Fruit fly (Drosophila melanogaster) whole organism, adult: ENCODE data around the gene Cpr72Eb.

Experiments used
- CG1620 ChIP-seq: fragments of 200-800 bp; sonication (Bioruptor generic); optimal IDR thresholded peaks from 2 replicates; lab custom pipeline; 2016; ENCODE audit warnings: missing biosample characterization, missing genetic modification characterization
- CG7045 ChIP-seq: fragments of 200-800 bp; sonication (Bioruptor generic); optimal IDR thresholded peaks from 2 replicates; lab custom pipeline; 2017; ENCODE audit warnings: missing biosample characterization, mild to moderate bottlenecking, missing genetic modification characterization
- Hr96 ChIP-seq: fragments of 200-800 bp; sonication (Bioruptor generic); optimal IDR thresholded peaks from 2 replicates; lab custom pipeline; 2016; ENCODE audit warnings: missing biosample characterization, missing genetic modification characterization
- Mnt ChIP-seq: fragments of 200-800 bp; sonication (Bioruptor generic); optimal IDR thresholded peaks from 2 replicates; lab custom pipeline; 2016; ENCODE audit warnings: missing biosample characterization, mild to moderate bottlenecking, missing genetic modification characterization
- kay ChIP-seq: fragments of 200-800 bp; sonication (Bioruptor generic); peaks from one replicate; lab custom pipeline; 2016; ENCODE audit warnings: missing biosample characterization, missing genetic modification characterization, borderline replicate concordance
- ovo ChIP-seq: fragments of 200-800 bp; sonication (Bioruptor generic); optimal IDR thresholded peaks from 2 replicates; lab custom pipeline; 2016; ENCODE audit warnings: missing biosample characterization, missing genetic modification characterization
- pad ChIP-seq: fragments of 200-800 bp; sonication (Bioruptor generic); optimal IDR thresholded peaks from 3 replicates; lab custom pipeline; 2017; ENCODE audit warnings: missing biosample characterization, missing genetic modification characterization, mild to moderate bottlenecking, moderate library complexity, missing genetic modification reagents

- TF ChIP-seq Hr96 (GFP tag; lab: Kevin White, UChicago) = no peak
- no peak for TF ChIP-seq CG1620 (GFP tag; lab: Kevin White, UChicago)
- TF ChIP-seq pad (GFP tag; lab: Kevin White, UChicago) = no peak
- no peak for TF ChIP-seq ovo (GFP tag; lab: Kevin White, UChicago)
- no peak for TF ChIP-seq CG7045 (GFP tag; lab: Kevin White, UChicago)
- TF ChIP-seq Mnt (GFP tag; lab: Kevin White, UChicago) = no peak
- TF ChIP-seq kay (GFP tag; lab: Kevin White, UChicago) = no peak
These were observed 35.2 kb upstream of the Cpr72Eb start, which contains the start of gene CG33061 for dm6 chr3L:16329495-16329894.
